Fruit fly (Drosophila melanogaster): ENCODE measurements around the gene Sec13.

Gene Sec13

dm6 chr3R:23374290-23374689 is 18.2 kb downstream of the Sec13 start:
- TF ChIP-seq fru (GFP tag; optimal IDR thresholded peaks at IDR 0.05): peak; percentile 47
- peak; percentile 54 for TF ChIP-seq Hnf4 (GFP tag; optimal IDR thresholded peaks at IDR 0.05)
- peak; percentile 16 for TF ChIP-seq Rel (GFP tag; optimal IDR thresholded peaks at IDR 0.05)
- TF ChIP-seq Rel (tag; optimal IDR thresholded peaks at IDR 0.05): peak; percentile 76
- peak; percentile 46 for TF ChIP-seq Vsx2 (GFP tag; optimal IDR thresholded peaks at IDR 0.05; ENCODE audit: partially characterized antibody)
- no peak for TF ChIP-seq foxo (GFP tag; optimal IDR thresholded peaks at IDR 0.05)
- TF ChIP-seq jim (GFP tag; optimal IDR thresholded peaks at IDR 0.05): peak; percentile 98
- peak; percentile 73 for TF ChIP-seq br (GFP tag; optimal IDR thresholded peaks at IDR 0.05)
- peak; percentile 90 for TF ChIP-seq CrebA (GFP tag; optimal IDR thresholded peaks at IDR 0.05; ENCODE audit: borderline replicate concordance)
- TF ChIP-seq rgr (GFP tag; optimal IDR thresholded peaks at IDR 0.05): peak; percentile 20
- no peak for TF ChIP-seq Abd-B (GFP tag; optimal IDR thresholded peaks at IDR 0.05)
- TF ChIP-seq Hr83 (GFP tag; optimal IDR thresholded peaks at IDR 0.05; ENCODE audit: poor library complexity, severe bottlenecking): peak; percentile 35
- no peak for TF ChIP-seq dmrt93B (GFP tag; optimal IDR thresholded peaks at IDR 0.05)
- TF ChIP-seq HLH106 (tag; optimal IDR thresholded peaks at IDR 0.05): peak; percentile 17
- no peak for TF ChIP-seq psq (GFP tag; optimal IDR thresholded peaks at IDR 0.05)
- peak; percentile 71 for TF ChIP-seq Sp1 (GFP tag; optimal IDR thresholded peaks at IDR 0.05)
- peak; percentile 76 for TF ChIP-seq h (GFP tag; optimal IDR thresholded peaks at IDR 0.05)

dm6 chr3R:23377288-23377687 is 21.2 kb downstream of the Sec13 start:
- TF ChIP-seq Hnf4 (GFP tag; optimal IDR thresholded peaks at IDR 0.05) (no peak), CG9705 (GFP tag; optimal IDR thresholded peaks at IDR 0.05) (no peak), Hr78 (GFP tag; optimal IDR thresholded peaks at IDR 0.05) (no peak), pan (optimal IDR thresholded peaks at IDR 0.05) (no peak)

dm6 chr3R:23383723-23384122 is 27.6 kb downstream of the Sec13 start:
- no peak for TF ChIP-seq Vsx2 (GFP tag; optimal IDR thresholded peaks at IDR 0.05; ENCODE audit: partially characterized antibody)
- no peak for TF ChIP-seq br (GFP tag; optimal IDR thresholded peaks at IDR 0.05)
- TF ChIP-seq fru (GFP tag; optimal IDR thresholded peaks at IDR 0.05): no peak
- TF ChIP-seq dl (GFP tag; optimal IDR thresholded peaks at IDR 0.05; ENCODE audit: insufficient read depth in 1 of 2, partially characterized antibody in 2 of 2): no peak
- no peak for TF ChIP-seq rgr (GFP tag; optimal IDR thresholded peaks at IDR 0.05)
- no peak for TF ChIP-seq dsf (GFP tag; optimal IDR thresholded peaks at IDR 0.05; ENCODE audit: borderline replicate concordance)
- TF ChIP-seq sage (GFP tag; optimal IDR thresholded peaks at IDR 0.05): no peak
- no peak for TF ChIP-seq HLH106 (tag; optimal IDR thresholded peaks at IDR 0.05)
- no peak for TF ChIP-seq Hnf4 (GFP tag; optimal IDR thresholded peaks at IDR 0.05)
- TF ChIP-seq OdsH (GFP tag; optimal IDR thresholded peaks at IDR 0.05): no peak
- no peak for TF ChIP-seq lola (GFP tag; optimal IDR thresholded peaks at IDR 0.05)
- TF ChIP-seq usp (GFP tag; optimal IDR thresholded peaks at IDR 0.05): no peak
- TF ChIP-seq Myc (optimal IDR thresholded peaks at IDR 0.05): no peak
- no peak for TF ChIP-seq psq (GFP tag; optimal IDR thresholded peaks at IDR 0.05)
- TF ChIP-seq Dfd (GFP tag; optimal IDR thresholded peaks at IDR 0.05): no peak
- TF ChIP-seq CG32264 (GFP tag; optimal IDR thresholded peaks at IDR 0.05): no peak
- no peak for TF ChIP-seq pan (optimal IDR thresholded peaks at IDR 0.05)
- TF ChIP-seq dmrt93B (GFP tag; optimal IDR thresholded peaks at IDR 0.05): no peak
- no peak for TF ChIP-seq Jra (GFP tag; optimal IDR thresholded peaks at IDR 0.05)

dm6 chr3R:23384591-23385260 is 28.6 kb downstream of the Sec13 start, which contains the start of gene CG4393:
Gene CG4393, minus strand, starts transcription at chr3R:23384777.
- no peak for TF ChIP-seq Dif (GFP tag; optimal IDR thresholded peaks at IDR 0.05; ENCODE audit: partially characterized antibody)
- TF ChIP-seq CrebA (GFP tag; optimal IDR thresholded peaks at IDR 0.05; ENCODE audit: borderline replicate concordance): no peak
- no peak for TF ChIP-seq h (GFP tag; optimal IDR thresholded peaks at IDR 0.05)
- TF ChIP-seq Hr78 (GFP tag; optimal IDR thresholded peaks at IDR 0.05): no peak
- no peak for TF ChIP-seq usp (GFP tag; optimal IDR thresholded peaks at IDR 0.05)
- no peak for TF ChIP-seq Mio (GFP tag; optimal IDR thresholded peaks at IDR 0.05)
- TF ChIP-seq OdsH (GFP tag; optimal IDR thresholded peaks at IDR 0.05): no peak
- no peak for TF ChIP-seq Hr83 (GFP tag; optimal IDR thresholded peaks at IDR 0.05; ENCODE audit: poor library complexity, severe bottlenecking)
- TF ChIP-seq woc (GFP tag; optimal IDR thresholded peaks at IDR 0.05): no peak
- no peak for TF ChIP-seq tai (GFP tag; optimal IDR thresholded peaks at IDR 0.05)

Data from whole organism, wandering third instar larva.